Fruit fly (Drosophila melanogaster) Kc167 (cell line): ENCODE data around the gene CG42446.

ENCODE experiments used
- Myc ChIP-seq: fragments of >200 bp; optimal IDR thresholded peaks from 2 replicates; lab custom pipeline; 2017; ENCODE audit warnings: missing external identifiers
- h ChIP-seq: fragments of >200 bp; optimal IDR thresholded peaks from 3 replicates; lab custom pipeline; 2018; ENCODE audit warnings: missing external identifiers
- psq ChIP-seq: fragments of >200 bp; optimal IDR thresholded peaks from 2 replicates; lab custom pipeline; 2017; ENCODE audit warnings: missing external identifiers

dm6 chr3R:16387039-16387438 lies 27.1 kb upstream of the CG42446 start:
- TF ChIP-seq Myc (lab: Kevin White, UChicago) (no peak), psq (lab: Kevin White, UChicago) (no peak), h (lab: Kevin White, UChicago) (no peak)
